Worm (Caenorhabditis elegans): ENCODE measurements around the gene C27C12.4.

C27C12.4 gene

ce11 chrX:14810718-14811117, 43.2 kb upstream of the C27C12.4 start, which contains the start of gene atf-4 (continued):
- no peak for TF ChIP-seq zag-1 (tag; optimal IDR thresholded peaks at IDR 0.05)
- TF ChIP-seq alr-1 (tag; optimal IDR thresholded peaks at IDR 0.05; ENCODE audit: borderline replicate concordance), result no peak
- peak; percentile 70 for TF ChIP-seq nhr-11 (tag; optimal IDR thresholded peaks at IDR 0.05)
- TF ChIP-seq mef-2 (tag; optimal IDR thresholded peaks at IDR 0.05), result no peak
- TF ChIP-seq egl-13 (tag; optimal IDR thresholded peaks at IDR 0.05), result peak; percentile 60
- peak; percentile 53 to 75 for TF ChIP-seq lsy-2 (tag; optimal IDR thresholded peaks at IDR 0.05)
- TF ChIP-seq ets-5 (GFP tag; IDR thresholded peaks at IDR 0.05), result no peak
- peak in 2 of 3 experiments; percentile 20 to 41 for TF ChIP-seq ceh-82 (tag; optimal IDR thresholded peaks at IDR 0.05)
- no peak for TF ChIP-seq nhr-28 (tag; optimal IDR thresholded peaks at IDR 0.05)
- no peak for TF ChIP-seq sup-37 (GFP tag; optimal IDR thresholded peaks at IDR 0.05)
- TF ChIP-seq unc-30 (tag; optimal IDR thresholded peaks at IDR 0.05), result no peak
- no peak for TF ChIP-seq pag-3 (tag; optimal IDR thresholded peaks at IDR 0.05; ENCODE audit: borderline replicate concordance, insufficient read depth)
- TF ChIP-seq lir-3 (tag; optimal IDR thresholded peaks at IDR 0.05; ENCODE audit: poor library complexity), result no peak
- peak; percentile 66 for TF ChIP-seq elt-2 (tag; optimal IDR thresholded peaks at IDR 0.05)
- peak; percentile 17 for TF ChIP-seq pax-3 (tag; optimal IDR thresholded peaks at IDR 0.05)
- no peak for TF ChIP-seq fkh-10 (GFP tag; optimal IDR thresholded peaks at IDR 0.05)
- TF ChIP-seq mep-1 (tag; optimal IDR thresholded peaks at IDR 0.05), result peak; percentile 76
- TF ChIP-seq ceh-63 (GFP tag; optimal IDR thresholded peaks at IDR 0.05), result no peak
- TF ChIP-seq efl-1 (optimal IDR thresholded peaks at IDR 0.05), result peak; percentile 52 to 70
- TF ChIP-seq efl-1 (GFP tag; optimal IDR thresholded peaks at IDR 0.05 in 1 of 2), result peak; percentile 75 to 97
- peak; percentile 33 for TF ChIP-seq lin-39 (tag; optimal IDR thresholded peaks at IDR 0.05)
- peak; percentile 34 for TF ChIP-seq unc-86 (tag; optimal IDR thresholded peaks at IDR 0.05)
- TF ChIP-seq egl-27 (tag; optimal IDR thresholded peaks at IDR 0.05), result no peak
- no peak for TF ChIP-seq vab-15 (tag; optimal IDR thresholded peaks at IDR 0.05)
- no peak for TF ChIP-seq fkh-4 (tag; optimal IDR thresholded peaks at IDR 0.05; ENCODE audit: borderline replicate concordance)
- TF ChIP-seq irx-1 (tag; optimal IDR thresholded peaks at IDR 0.05), result peak; percentile 28
- no peak for TF ChIP-seq F16B12.6 (tag; optimal IDR thresholded peaks at IDR 0.05)
- TF ChIP-seq hpl-2 (GFP tag; optimal IDR thresholded peaks at IDR 0.05), result no peak
- TF ChIP-seq ces-1 (GFP tag; optimal IDR thresholded peaks at IDR 0.05), result no peak
- TF ChIP-seq aly-2 (tag; optimal IDR thresholded peaks at IDR 0.05), result no peak
- peak; percentile 57 to 73 (median 70) for TF ChIP-seq dpl-1 (GFP tag; optimal IDR thresholded peaks at IDR 0.05)
- TF ChIP-seq ceh-88 (GFP tag; IDR thresholded peaks at IDR 0.05), result no peak
- TF ChIP-seq nhr-85 (tag), result peak; percentile 85
- no peak for TF ChIP-seq ztf-11 (tag; optimal IDR thresholded peaks at IDR 0.05)
- peak; percentile 90 for TF ChIP-seq lin-14 (GFP tag; optimal IDR thresholded peaks at IDR 0.05)
- no peak for TF ChIP-seq C34B4.2 (tag; optimal IDR thresholded peaks at IDR 0.05)
- no peak for TF ChIP-seq nhr-77 (tag; optimal IDR thresholded peaks at IDR 0.05)
- TF ChIP-seq lin-35 (GFP tag; optimal IDR thresholded peaks at IDR 0.05), result peak; percentile 70 to 82
- no peak for TF ChIP-seq unc-98 (GFP tag; IDR thresholded peaks at IDR 0.05)
- no peak for TF ChIP-seq ceh-8 (GFP tag; optimal IDR thresholded peaks at IDR 0.05)
- TF ChIP-seq unc-62 (GFP tag; optimal IDR thresholded peaks at IDR 0.05), result no peak
- TF ChIP-seq tlp-1 (tag; optimal IDR thresholded peaks at IDR 0.05), result no peak
- TF ChIP-seq mdl-1 (tag; optimal IDR thresholded peaks at IDR 0.05), result peak in 1 of 2 experiments; percentile 87
- peak; percentile 80 for TF ChIP-seq fkh-8 (tag; optimal IDR thresholded peaks at IDR 0.05)
- peak; percentile 10 for TF ChIP-seq nhr-237 (tag; optimal IDR thresholded peaks at IDR 0.05)
- TF ChIP-seq isw-1 (GFP tag; IDR thresholded peaks at IDR 0.05), result no peak
- no peak for TF ChIP-seq ceh-90 (tag; optimal IDR thresholded peaks at IDR 0.05)
- TF ChIP-seq swsn-7 (tag; optimal IDR thresholded peaks at IDR 0.05), result peak; percentile 72
- TF ChIP-seq C16A3.4 (tag; optimal IDR thresholded peaks at IDR 0.05), result peak; percentile 17
- TF ChIP-seq nhr-84 (tag; optimal IDR thresholded peaks at IDR 0.05), result no peak
- no peak for TF ChIP-seq aha-1 (tag; optimal IDR thresholded peaks at IDR 0.05)
- peak; percentile 52 for TF ChIP-seq nhr-90 (tag; optimal IDR thresholded peaks at IDR 0.05; ENCODE audit: poor library complexity)
